Fruit fly (Drosophila melanogaster) whole organism, embryonic: ENCODE results near the gene Pvf1.

Source experiments
- Bdp1 ChIP-seq: fragments of 200-800 bp; sonication (Bioruptor generic); optimal IDR thresholded peaks from 3 replicates; lab custom pipeline; 2016; ENCODE audit warnings: missing biosample characterization, missing genetic modification characterization
- CG10147 ChIP-seq: fragments of 200-800 bp; sonication (Bioruptor generic); optimal IDR thresholded peaks from 2 replicates; lab custom pipeline; 2019; ENCODE audit warnings: missing biosample characterization, mild to moderate bottlenecking, missing genetic modification characterization, moderate library complexity
- CG10431 ChIP-seq: fragments of 200-800 bp; sonication (Bioruptor generic); optimal IDR thresholded peaks from 3 replicates; lab custom pipeline; 2018; ENCODE audit warnings: missing biosample characterization, mild to moderate bottlenecking, missing genetic modification characterization
- CG11398 ChIP-seq: fragments of 200-800 bp; sonication (Bioruptor generic); optimal IDR thresholded peaks from 2 replicates; lab custom pipeline; 2016; ENCODE audit warnings: missing biosample characterization, missing genetic modification characterization
- CG17186 ChIP-seq: fragments of 200-800 bp; sonication (Bioruptor generic); optimal IDR thresholded peaks from 3 replicates; lab custom pipeline; 2017; ENCODE audit warnings: missing biosample characterization, missing genetic modification reagents, missing genetic modification characterization
- CG18476 ChIP-seq: fragments of 200-800 bp; sonication (Bioruptor generic); optimal IDR thresholded peaks from 2 replicates; lab custom pipeline; 2016; ENCODE audit warnings: missing biosample characterization, mild to moderate bottlenecking, missing genetic modification characterization
- CG31224 ChIP-seq: fragments of 200-800 bp; sonication (Bioruptor generic); IDR thresholded peaks from 2 replicates; pipeline ENCODE4 v1.3.6; 2022; ENCODE audit warnings: missing biosample characterization, missing genetic modification characterization
- CG33213 ChIP-seq: fragments of 200-800 bp; sonication (Bioruptor generic); optimal IDR thresholded peaks from 3 replicates; lab custom pipeline; 2016; ENCODE audit warnings: missing biosample characterization, missing genetic modification characterization
- CG34224 ChIP-seq: fragments of 200-800 bp; sonication (Bioruptor generic); IDR thresholded peaks from 3 replicates; pipeline ENCODE4 v1.3.6; 2022; ENCODE audit warnings: missing biosample characterization, missing genetic modification characterization; ENCODE audit not compliant: partially characterized antibody
- CG3995 ChIP-seq: fragments of 200-800 bp; sonication (Bioruptor generic); optimal IDR thresholded peaks from 3 replicates; lab custom pipeline; 2016; ENCODE audit warnings: missing biosample characterization, missing genetic modification characterization
- CG5180 ChIP-seq: fragments of 200-800 bp; sonication (Bioruptor generic); optimal IDR thresholded peaks from 3 replicates; lab custom pipeline; 2017; ENCODE audit warnings: missing biosample characterization, missing genetic modification characterization, mild to moderate bottlenecking, moderate library complexity, missing genetic modification reagents
- CG8089 ChIP-seq: fragments of 200-800 bp; sonication (Bioruptor generic); optimal IDR thresholded peaks from 3 replicates; lab custom pipeline; 2016; ENCODE audit warnings: missing biosample characterization, missing genetic modification characterization
- CG8765 ChIP-seq: fragments of 200-800 bp; sonication (Bioruptor generic); IDR thresholded peaks from 2 replicates; pipeline ENCODE4 v1.3.6; 2022; ENCODE audit warnings: missing biosample characterization, missing genetic modification characterization
- CG9932 ChIP-seq: fragments of 200-800 bp; sonication (Bioruptor generic); IDR thresholded peaks from 2 replicates; pipeline ENCODE4 v1.3.6; 2022; ENCODE audit warnings: missing biosample characterization, missing genetic modification characterization
- CrebB ChIP-seq: fragments of 200-800 bp; sonication (Bioruptor generic); optimal IDR thresholded peaks from 3 replicates; lab custom pipeline; 2018; ENCODE audit warnings: missing biosample characterization, mild to moderate bottlenecking, missing genetic modification characterization
- Ets97D ChIP-seq: fragments of 200-800 bp; sonication (Bioruptor generic); optimal IDR thresholded peaks from 3 replicates; lab custom pipeline; 2016; ENCODE audit warnings: missing biosample characterization, missing genetic modification characterization
- HmgZ ChIP-seq: fragments of 200-800 bp; sonication (Bioruptor generic); optimal IDR thresholded peaks from 2 replicates; lab custom pipeline; 2018; ENCODE audit warnings: missing biosample characterization, mild to moderate bottlenecking, missing genetic modification characterization
- Hr78 ChIP-seq, 2 experiments: fragments of 200-800 bp in 1 of 2; fragments of >200 bp in 1 of 2; sonication (Bioruptor generic) in 1 of 2; optimal IDR thresholded peaks; 2 replicates each; lab custom pipeline; 2017 to 2019; ENCODE audit warnings: missing biosample characterization in 2 of 2, missing genetic modification characterization in 2 of 2, mild to moderate bottlenecking in 1 of 2, moderate library complexity in 1 of 2
- MESR4 ChIP-seq: fragments of 200-800 bp; sonication (Bioruptor generic); optimal IDR thresholded peaks from 2 replicates; lab custom pipeline; 2018; ENCODE audit warnings: missing biosample characterization, mild to moderate bottlenecking, missing genetic modification characterization, moderate library complexity
- Med ChIP-seq: fragments of 200-800 bp; sonication (Bioruptor generic); peaks from one replicate; lab custom pipeline; 2016; ENCODE audit warnings: missing biosample characterization, missing genetic modification characterization, mild to moderate bottlenecking, inconsistent platforms, moderate library complexity
- Oaz ChIP-seq: fragments of 200-800 bp; sonication (Bioruptor generic); IDR thresholded peaks from 2 replicates; pipeline ENCODE4 v1.3.6; 2022; ENCODE audit warnings: missing biosample characterization, missing genetic modification characterization
- Poxn ChIP-seq: fragments of 200-800 bp; sonication (Bioruptor generic); IDR thresholded peaks from 2 replicates; pipeline ENCODE4 v1.3.6; 2022; ENCODE audit warnings: missing biosample characterization, missing genetic modification characterization
- Sin3A ChIP-seq: fragments of >200 bp; optimal IDR thresholded peaks from 2 replicates; lab custom pipeline; 2018
- Sox102F ChIP-seq: fragments of 200-800 bp; sonication (Bioruptor generic); optimal IDR thresholded peaks from 2 replicates; lab custom pipeline; 2018; ENCODE audit warnings: missing biosample characterization, mild to moderate bottlenecking, missing genetic modification characterization, moderate library complexity
- Spps ChIP-seq: fragments of 200-800 bp; sonication (Bioruptor generic); optimal IDR thresholded peaks from 2 replicates; lab custom pipeline; 2018; ENCODE audit warnings: missing biosample characterization, mild to moderate bottlenecking, missing genetic modification characterization
- Usf ChIP-seq: fragments of 200-800 bp; sonication (Bioruptor generic); optimal IDR thresholded peaks from 2 replicates; lab custom pipeline; 2017; ENCODE audit warnings: missing genotype, missing biosample characterization, missing genetic modification characterization
- Xrp1 ChIP-seq: fragments of 200-800 bp; sonication (Bioruptor generic); IDR thresholded peaks from 2 replicates; pipeline ENCODE4 v1.3.6; 2022; ENCODE audit warnings: missing biosample characterization, missing genetic modification characterization
- ab ChIP-seq: fragments of 200-800 bp; sonication (Bioruptor generic); optimal IDR thresholded peaks from 2 replicates; lab custom pipeline; 2016; ENCODE audit warnings: missing biosample characterization, missing genetic modification characterization
- ac ChIP-seq: fragments of 200-800 bp; sonication (Bioruptor generic); optimal IDR thresholded peaks from 3 replicates; lab custom pipeline; 2017; ENCODE audit warnings: missing biosample characterization, mild to moderate bottlenecking, missing genetic modification characterization
- ase ChIP-seq: fragments of 200-800 bp; sonication (Bioruptor generic); IDR thresholded peaks from 3 replicates; pipeline ENCODE4 v1.3.6; 2022; ENCODE audit warnings: missing biosample characterization, missing genetic modification characterization
- bbx ChIP-seq: fragments of 200-800 bp; sonication (Bioruptor generic); IDR thresholded peaks from 2 replicates; pipeline ENCODE4 v1.3.6; 2022; ENCODE audit warnings: missing biosample characterization, missing genetic modification characterization; ENCODE audit not compliant: partially characterized antibody
- chn ChIP-seq: fragments of 200-800 bp; sonication (Bioruptor generic); optimal IDR thresholded peaks from 2 replicates; lab custom pipeline; 2016; ENCODE audit warnings: missing biosample characterization, missing genetic modification characterization
- da ChIP-seq: fragments of 200-800 bp; sonication (Bioruptor generic); optimal IDR thresholded peaks from 2 replicates; lab custom pipeline; 2016; ENCODE audit warnings: missing biosample characterization, missing genetic modification characterization
- dati ChIP-seq: fragments of 200-800 bp; sonication (Bioruptor generic); IDR thresholded peaks from 2 replicates; pipeline ENCODE4 v1.3.6; 2022; ENCODE audit warnings: missing biosample characterization, missing genetic modification characterization
- dimm ChIP-seq: fragments of 200-800 bp; sonication (Bioruptor generic); IDR thresholded peaks from 2 replicates; pipeline ENCODE4 v1.3.6; 2022; ENCODE audit warnings: missing biosample characterization, missing genetic modification characterization
- dm ChIP-seq: fragments of 200-800 bp; sonication (Bioruptor generic); optimal IDR thresholded peaks from 3 replicates; lab custom pipeline; 2016; ENCODE audit warnings: missing biosample characterization, missing genetic modification characterization
- dpn ChIP-seq, 2 experiments: fragments of 200-800 bp; sonication (Bioruptor generic); optimal IDR thresholded peaks; 3 replicates each; lab custom pipeline; 2016; ENCODE audit warnings: missing biosample characterization in 2 of 2, missing genetic modification characterization in 2 of 2
- emc ChIP-seq: fragments of 200-800 bp; sonication (Bioruptor generic); optimal IDR thresholded peaks from 2 replicates; lab custom pipeline; 2016; ENCODE audit warnings: missing biosample characterization, missing genetic modification characterization
- fru ChIP-seq: fragments of >200 bp; optimal IDR thresholded peaks from 2 replicates; lab custom pipeline; 2017
- gcm2 ChIP-seq: fragments of 200-800 bp; sonication (Bioruptor generic); optimal IDR thresholded peaks from 2 replicates; lab custom pipeline; 2016; ENCODE audit warnings: missing biosample characterization, missing genetic modification characterization
- gsb ChIP-seq: fragments of 200-800 bp; sonication (Bioruptor generic); IDR thresholded peaks from 2 replicates; pipeline ENCODE4 v1.3.6; 2022; ENCODE audit warnings: missing biosample characterization, missing genetic modification characterization
- klu ChIP-seq: fragments of 200-800 bp; sonication (Bioruptor generic); IDR thresholded peaks from 2 replicates; pipeline ENCODE4 v1.3.6; 2022; ENCODE audit warnings: missing biosample characterization, missing genetic modification characterization
- maf-S ChIP-seq: fragments of 200-800 bp; sonication (Bioruptor generic); optimal IDR thresholded peaks from 2 replicates; lab custom pipeline; 2016; ENCODE audit warnings: missing biosample characterization, missing genetic modification characterization
- org-1 ChIP-seq: fragments of 200-800 bp; sonication (Bioruptor generic); optimal IDR thresholded peaks from 2 replicates; lab custom pipeline; 2017; ENCODE audit warnings: missing biosample characterization, missing genetic modification characterization
- psq ChIP-seq: fragments of 200-800 bp; sonication (Bioruptor generic); optimal IDR thresholded peaks from 2 replicates; lab custom pipeline; 2017; ENCODE audit warnings: missing biosample characterization, missing genetic modification characterization
- salm ChIP-seq: fragments of 200-800 bp; sonication (Bioruptor generic); optimal IDR thresholded peaks from 2 replicates; lab custom pipeline; 2018; ENCODE audit warnings: missing biosample characterization, mild to moderate bottlenecking, missing genetic modification characterization
- schlank ChIP-seq: fragments of 200-800 bp; sonication (Bioruptor generic); optimal IDR thresholded peaks from 2 replicates; lab custom pipeline; 2018; ENCODE audit warnings: missing biosample characterization, mild to moderate bottlenecking, missing genetic modification characterization
- tap ChIP-seq: fragments of 200-800 bp; optimal IDR thresholded peaks from 3 replicates; lab custom pipeline; 2019; ENCODE audit warnings: missing biosample characterization, mild to moderate bottlenecking, missing genetic modification characterization, moderate library complexity
- tio ChIP-seq: fragments of 200-800 bp; sonication (Bioruptor generic); optimal IDR thresholded peaks from 2 replicates; lab custom pipeline; 2017; ENCODE audit warnings: missing biosample characterization, missing genetic modification characterization, inconsistent platforms
- tna ChIP-seq: fragments of 200-800 bp; sonication (Bioruptor generic); IDR thresholded peaks from 2 replicates; pipeline ENCODE4 v1.3.6; 2022; ENCODE audit warnings: missing biosample characterization, missing genetic modification characterization; ENCODE audit not compliant: partially characterized antibody
- toy ChIP-seq: fragments of 200-800 bp; sonication (Bioruptor generic); IDR thresholded peaks from 2 replicates; pipeline ENCODE4 v1.3.6; 2022; ENCODE audit warnings: missing biosample characterization, missing genetic modification characterization
- twi ChIP-seq: fragments of 200-800 bp; optimal IDR thresholded peaks from 2 replicates; lab custom pipeline; 2019; ENCODE audit warnings: missing biosample characterization, mild to moderate bottlenecking, missing genetic modification characterization, moderate library complexity

Pvf1 gene

DNA sequence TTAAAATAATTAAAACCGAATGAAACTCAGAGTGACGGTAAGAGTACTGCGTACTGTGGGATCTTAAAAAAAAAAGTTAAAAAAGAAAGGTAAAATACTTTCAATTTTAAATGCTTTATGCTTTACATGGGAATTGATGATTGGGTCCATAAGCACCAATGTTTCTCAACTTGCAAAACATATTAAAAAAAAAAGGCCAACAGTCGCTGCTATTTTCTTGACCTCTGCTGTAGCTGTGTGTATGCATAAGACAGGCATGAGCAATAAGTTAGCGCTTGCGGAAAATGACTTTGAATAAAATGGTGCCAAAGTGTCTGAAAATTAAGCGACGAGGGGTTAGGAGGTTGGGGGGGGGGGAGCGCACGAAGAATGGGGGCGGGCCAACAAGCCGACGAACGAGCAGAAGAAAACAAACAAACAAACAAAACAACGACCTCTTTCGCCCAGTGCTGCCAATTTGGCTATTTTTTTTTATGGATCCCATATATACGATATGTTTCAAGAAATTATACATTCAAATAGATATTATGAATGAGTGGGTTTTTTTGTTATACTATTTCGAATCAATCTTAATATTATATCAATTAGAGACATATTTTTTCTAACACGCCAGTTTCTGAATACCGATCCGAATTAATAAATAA is 37.1 kb downstream of the Pvf1 start (continued):
- peak in 1 of 2 experiments; percentile 52 for TF ChIP-seq Hr78 (GFP tag; optimal IDR thresholded peaks at IDR 0.05; lab: Kevin White, UChicago)
- TF ChIP-seq tap = no peak
- TF ChIP-seq CG9932 (GFP tag; lab: Robert Waterston, UW) = peak; percentile 37; the same call in 1 of the 2 replicates
- TF ChIP-seq ase = peak; percentile 68; the same call in 2 of the 3 replicates
- TF ChIP-seq CG31224 (GFP tag; lab: Robert Waterston, UW) = 0 out of 2 replicates have a peak, but pooled peaks have one; percentile 17
- TF ChIP-seq CG17186 = no peak
- TF ChIP-seq bbx (GFP tag; lab: Robert Waterston, UW) = no peak
- TF ChIP-seq chn (GFP tag; lab: Kevin White, UChicago) = no peak
- TF ChIP-seq CG10431 (GFP tag; lab: Kevin White, UChicago) = no peak
- no peak for TF ChIP-seq Poxn
- TF ChIP-seq klu (GFP tag; lab: Robert Waterston, UW) = no peak
- no peak for TF ChIP-seq fru (lab: Kevin White, UChicago)
- TF ChIP-seq Bdp1 = no peak
- peak; percentile 61 for TF ChIP-seq Oaz (GFP tag; lab: Robert Waterston, UW)
- peak; percentile 21 for TF ChIP-seq CG5180 (GFP tag; lab: Kevin White, UChicago)
- TF ChIP-seq CG34224 (GFP tag; lab: Robert Waterston, UW) = no peak
- no peak for TF ChIP-seq gcm2
- peak; percentile 3 for TF ChIP-seq org-1 (GFP tag; lab: Kevin White, UChicago)
- no peak for TF ChIP-seq CrebB (tag; lab: Kevin White, UChicago)
- no peak for TF ChIP-seq CG3995 (GFP tag; lab: Kevin White, UChicago)
- no peak for TF ChIP-seq CG11398 (GFP tag; lab: Kevin White, UChicago)
- no peak for TF ChIP-seq Spps (tag; lab: Kevin White, UChicago)
- TF ChIP-seq schlank (tag; lab: Kevin White, UChicago) = no peak
- peak; percentile 30; the same call in 1 of the 2 replicates for TF ChIP-seq gsb
- TF ChIP-seq Sin3A (lab: Kevin White, UChicago) = no peak
- no peak for TF ChIP-seq CG33213 (GFP tag; lab: Kevin White, UChicago)
- TF ChIP-seq CG18476 (GFP tag; lab: Kevin White, UChicago) = no peak
- no peak for TF ChIP-seq psq
- TF ChIP-seq Med (GFP tag; lab: Kevin White, UChicago) = peak; percentile 86
- no peak for TF ChIP-seq salm (tag; lab: Kevin White, UChicago)
- no peak for TF ChIP-seq CG8765 (GFP tag; lab: Robert Waterston, UW)
- no peak for TF ChIP-seq Usf (GFP tag; lab: Kevin White, UChicago)
- TF ChIP-seq Ets97D = no peak
- peak; percentile 75 for TF ChIP-seq Xrp1 (GFP tag; lab: Robert Waterston, UW)
- TF ChIP-seq tio (GFP tag; lab: Kevin White, UChicago) = no peak
- no peak for TF ChIP-seq twi (tag; lab: Kevin White, UChicago)
- TF ChIP-seq ac = no peak
- no peak for TF ChIP-seq maf-S (GFP tag; lab: Kevin White, UChicago)
- no peak for TF ChIP-seq dm
- peak; percentile 4 for TF ChIP-seq CG8089 (GFP tag; lab: Kevin White, UChicago)
- TF ChIP-seq MESR4 (GFP tag; lab: Kevin White, UChicago) = no peak
- peak; percentile 57 for TF ChIP-seq Sox102F (GFP tag; lab: Kevin White, UChicago)
- TF ChIP-seq ab = no peak
- no peak for TF ChIP-seq da (GFP tag; lab: Kevin White, UChicago)
- TF ChIP-seq dpn (GFP tag; optimal IDR thresholded peaks at IDR 0.05; lab: Kevin White, UChicago) = peak; percentile 33 to 56
- TF ChIP-seq dimm = no peak
- no peak for TF ChIP-seq toy (GFP tag; lab: Robert Waterston, UW)
- no peak for TF ChIP-seq dati (GFP tag; lab: Robert Waterston, UW)
- TF ChIP-seq emc (GFP tag; lab: Kevin White, UChicago) = no peak
- peak; percentile 22 for TF ChIP-seq CG10147 (GFP tag; lab: Kevin White, UChicago)
- TF ChIP-seq HmgZ = no peak
- TF ChIP-seq tna = no peak
